Worm (Caenorhabditis elegans) whole organism, L1 larva: Measurements from ENCODE around the gene del-1.

ENCODE experiments used
- blmp-1 ChIP-seq: fragments of 150-350 bp; optimal IDR thresholded peaks from 2 replicates; lab custom pipeline; 2014; ENCODE audit warnings: missing biosample characterization, missing genetic modification characterization
- elt-2 ChIP-seq: sonication (generic microtip); optimal IDR thresholded peaks from 2 replicates; lab custom pipeline; 2016; ENCODE audit warnings: missing genetic modification characterization, mild to moderate bottlenecking, inconsistent platforms, missing compliant biosample characterization, missing genetic modification reagents
- lsy-2 ChIP-seq, 2 experiments: fragments of 150-350 bp; optimal IDR thresholded peaks; 2 replicates each; lab custom pipeline; 2014; ENCODE audit warnings: missing biosample characterization in 2 of 2, missing genetic modification characterization in 2 of 2
- nhr-11 ChIP-seq: fragments of 150-350 bp; optimal IDR thresholded peaks from 2 replicates; lab custom pipeline; 2014; ENCODE audit warnings: missing biosample characterization, missing genetic modification characterization
- nhr-76 ChIP-seq: sonication (generic microtip); optimal IDR thresholded peaks from 2 replicates; lab custom pipeline; 2017; ENCODE audit warnings: missing biosample characterization, missing genetic modification characterization
- pag-3 ChIP-seq: sonication (generic microtip); optimal IDR thresholded peaks from 2 replicates; lab custom pipeline; 2017; ENCODE audit warnings: missing genetic modification characterization, mild to moderate bottlenecking, missing compliant biosample characterization, antibody characterized with exemption, borderline replicate concordance; ENCODE audit not compliant: insufficient read depth
- sptf-1 ChIP-seq: fragments of 150-350 bp; optimal IDR thresholded peaks from 2 replicates; lab custom pipeline; 2014; ENCODE audit warnings: missing biosample characterization, missing genetic modification characterization
- unc-30 ChIP-seq: sonication (generic microtip); optimal IDR thresholded peaks from 2 replicates; lab custom pipeline; 2017; ENCODE audit warnings: missing biosample characterization, missing genetic modification characterization
- ztf-4 ChIP-seq: fragments of 150-350 bp; optimal IDR thresholded peaks from 2 replicates; lab custom pipeline; 2014; ENCODE audit warnings: missing biosample characterization, missing genetic modification characterization

DNA sequence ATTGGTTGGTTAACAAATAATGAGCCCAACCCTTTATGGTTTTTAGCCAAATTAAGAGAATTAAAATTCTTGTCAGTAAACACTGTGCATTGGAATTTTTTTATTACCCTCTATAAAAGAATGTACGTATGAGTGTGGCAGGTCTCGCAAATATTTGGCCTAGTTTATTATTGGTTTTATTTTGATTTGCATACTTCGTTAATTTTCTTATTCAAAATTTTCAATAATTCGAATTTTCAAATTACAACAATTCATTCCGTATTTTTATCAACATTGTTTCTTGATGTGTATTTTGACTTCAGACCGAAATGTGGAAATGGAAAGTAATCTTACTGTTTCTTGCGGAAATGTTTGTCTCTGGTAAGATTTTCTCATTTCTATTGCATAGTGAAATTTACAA is 10.2 kb upstream of the del-1 start, which contains the start of gene E02H4.4:
- TF ChIP-seq blmp-1 (tag; lab: Kevin White, UChicago) (no peak), sptf-1 (no peak), elt-2 (tag; lab: Kevin White, UChicago) (no peak), ztf-4 (tag; lab: Kevin White, UChicago) (no peak), pag-3 (tag; lab: Kevin White, UChicago) (no peak), unc-30 (tag; lab: Kevin White, UChicago) (no peak), nhr-11 (tag; lab: Kevin White, UChicago) (no peak), lsy-2 (tag; optimal IDR thresholded peaks at IDR 0.05; lab: Kevin White, UChicago) (no peak), nhr-76 (tag; lab: Kevin White, UChicago) (no peak)
